Worm (Caenorhabditis elegans): ENCODE measurements around the gene srd-31.

Gene srd-31

DNA sequence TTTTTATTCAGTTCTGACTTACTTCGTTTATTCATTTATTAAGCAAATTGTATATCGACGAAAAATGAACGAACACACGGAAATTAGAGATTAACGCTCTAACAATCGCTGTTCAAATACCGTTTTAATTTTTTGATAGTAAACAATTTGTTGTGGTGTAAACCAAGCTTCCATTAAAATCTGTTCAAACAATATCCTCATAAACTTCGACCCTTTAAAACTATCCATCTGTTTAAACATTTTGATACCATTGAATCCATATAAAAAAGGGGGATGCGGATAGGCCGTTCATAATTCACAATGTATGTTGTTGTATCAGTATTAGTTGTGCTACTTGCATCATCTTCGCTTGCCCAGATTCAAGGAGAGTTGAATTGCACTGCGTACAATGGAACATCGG lies 8.0 kb downstream of the srd-31 start, which contains the start of gene F07C4.6:
F07C4.6 (plus strand) TSS at position 301 of the 400 bp plus-strand sequence.
- no peak for TF ChIP-seq T22C8.4 (GFP tag; IDR thresholded peaks at IDR 0.05)

DNA sequence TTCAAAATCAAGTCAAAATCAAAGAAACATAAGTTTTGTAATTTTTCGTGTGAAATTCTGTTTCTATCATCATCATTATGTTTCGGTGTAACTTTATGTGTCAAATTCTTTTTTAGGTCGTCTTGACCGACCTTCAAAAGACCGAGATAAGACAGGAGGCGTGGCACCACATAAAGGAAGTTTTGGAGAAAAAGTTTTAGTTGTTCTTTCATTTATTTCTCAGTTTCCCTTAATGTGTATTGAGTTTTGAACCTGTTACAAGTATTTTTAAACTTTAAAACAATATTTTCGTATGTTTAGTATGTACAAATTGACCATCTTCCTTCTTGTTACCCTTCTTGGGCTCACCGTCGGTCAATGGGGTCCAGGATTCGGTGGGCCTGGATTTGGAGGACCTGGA lies 9.9 kb downstream of the srd-31 start, which contains the start of gene grsp-4:
grsp-4 (plus strand) TSS at position 301 of the 400 bp plus-strand sequence.
- TF ChIP-seq klf-2 (GFP tag; conservative IDR thresholded peaks at IDR 0.05), result no peak
- no peak for TF ChIP-seq ref-1 (GFP tag; conservative IDR thresholded peaks at IDR 0.05)
- TF ChIP-seq ztf-29 (GFP tag; IDR thresholded peaks at IDR 0.05), result no peak
- TF ChIP-seq tab-1 (GFP tag; IDR thresholded peaks at IDR 0.05), result no peak
- TF ChIP-seq cog-1 (tag; optimal IDR thresholded peaks at IDR 0.05), result no peak
- no peak for TF ChIP-seq T22C8.4 (GFP tag; IDR thresholded peaks at IDR 0.05)
- TF ChIP-seq ztf-23 (GFP tag; IDR thresholded peaks at IDR 0.05), result no peak
- no peak for TF ChIP-seq flt-1 (GFP tag; IDR thresholded peaks at IDR 0.05)
- no peak for TF ChIP-seq med-1 (GFP tag; optimal IDR thresholded peaks at IDR 0.05; ENCODE audit: insufficient read depth)

DNA sequence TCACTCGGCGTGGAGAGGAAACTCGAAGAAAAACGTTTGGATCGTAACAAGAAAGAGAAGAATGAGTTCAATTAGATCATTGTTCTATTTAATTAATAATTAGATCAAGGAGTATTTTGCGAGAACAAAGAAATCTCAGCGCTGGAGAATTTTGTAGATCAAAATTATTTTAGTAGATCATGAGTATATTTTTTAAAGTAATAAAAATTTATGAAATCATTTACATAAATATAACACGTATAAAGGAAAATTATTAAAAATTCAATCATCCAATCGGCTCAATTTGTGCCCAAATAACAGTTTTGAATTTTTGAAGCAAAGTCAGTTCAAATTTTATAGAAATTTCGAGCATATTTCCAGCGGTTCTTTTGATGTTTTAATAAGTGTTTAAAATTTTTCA lies 10.4 kb downstream of the srd-31 start, which contains the start of gene C50E3.13:
C50E3.13 (minus strand) TSS at position 101 of the 400 bp plus-strand sequence.
- no peak for TF ChIP-seq cog-1 (tag; optimal IDR thresholded peaks at IDR 0.05)
- TF ChIP-seq flt-1 (GFP tag; IDR thresholded peaks at IDR 0.05), result no peak
- TF ChIP-seq ztf-23 (GFP tag; IDR thresholded peaks at IDR 0.05), result no peak
- no peak for TF ChIP-seq ztf-29 (GFP tag; IDR thresholded peaks at IDR 0.05)
- TF ChIP-seq tab-1 (GFP tag; IDR thresholded peaks at IDR 0.05), result no peak
- no peak for TF ChIP-seq med-1 (GFP tag; optimal IDR thresholded peaks at IDR 0.05; ENCODE audit: insufficient read depth)
- TF ChIP-seq ref-1 (GFP tag; conservative IDR thresholded peaks at IDR 0.05), result no peak
- no peak for TF ChIP-seq klf-2 (GFP tag; conservative IDR thresholded peaks at IDR 0.05)
- no peak for TF ChIP-seq T22C8.4 (GFP tag; IDR thresholded peaks at IDR 0.05)

DNA sequence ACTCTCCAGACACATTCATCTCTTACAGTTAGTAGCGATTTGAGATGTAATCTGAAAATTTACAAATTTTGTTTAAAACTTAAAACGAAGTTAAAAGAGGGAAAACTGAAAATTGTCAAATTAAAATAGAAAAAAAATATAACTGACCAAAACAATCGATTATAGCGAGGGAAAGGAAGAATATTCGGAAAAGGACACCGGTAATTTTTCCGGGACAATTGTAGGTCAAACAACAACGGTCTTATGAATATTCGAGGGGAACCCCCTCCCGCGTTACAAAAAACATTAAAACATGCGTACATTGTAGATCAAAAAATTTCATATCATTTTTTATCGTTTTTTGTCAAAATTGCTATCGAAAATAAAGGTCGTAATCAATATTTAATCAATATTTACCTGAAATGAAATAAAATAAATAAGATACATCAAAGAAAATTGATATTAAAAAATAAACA lies 12.5 kb downstream of the srd-31 start, which contains the start of gene C50E3.12:
C50E3.12 (minus strand) TSS at position 51 of the 455 bp plus-strand sequence.
- TF ChIP-seq tab-1 (GFP tag; IDR thresholded peaks at IDR 0.05) (no peak), med-1 (GFP tag; optimal IDR thresholded peaks at IDR 0.05; ENCODE audit: insufficient read depth) (no peak), cog-1 (tag; optimal IDR thresholded peaks at IDR 0.05) (no peak), ref-1 (GFP tag; conservative IDR thresholded peaks at IDR 0.05) (no peak), flt-1 (GFP tag; IDR thresholded peaks at IDR 0.05) (no peak), T22C8.4 (GFP tag; IDR thresholded peaks at IDR 0.05) (no peak), klf-2 (GFP tag; conservative IDR thresholded peaks at IDR 0.05) (no peak), ztf-29 (GFP tag; IDR thresholded peaks at IDR 0.05) (no peak), ztf-23 (GFP tag; IDR thresholded peaks at IDR 0.05) (no peak)

DNA sequence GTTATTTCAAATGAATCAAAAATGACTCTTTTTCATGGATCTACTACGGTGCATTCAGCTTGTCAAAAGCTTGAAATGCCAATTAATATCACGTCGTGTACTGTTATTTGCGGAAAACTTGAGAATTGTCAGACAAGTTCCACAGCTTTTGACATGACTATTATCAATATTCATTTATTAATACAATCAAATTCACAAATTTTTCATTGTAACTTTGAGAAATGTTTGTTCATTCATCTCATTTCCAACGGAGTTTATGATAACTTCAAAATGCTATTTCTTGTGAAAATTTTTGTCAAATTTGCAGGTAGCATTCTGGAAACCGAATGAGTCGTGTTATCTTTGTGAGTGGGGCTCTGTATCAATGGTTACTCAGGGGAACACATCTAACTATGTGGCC lies 16.4 kb downstream of the srd-31 start, which contains the start of gene C50E3.15:
C50E3.15 (plus strand) TSS at position 301 of the 400 bp plus-strand sequence.
- TF ChIP-seq klf-2 (GFP tag; conservative IDR thresholded peaks at IDR 0.05), result no peak
- TF ChIP-seq ztf-29 (GFP tag; IDR thresholded peaks at IDR 0.05), result no peak
- TF ChIP-seq ztf-23 (GFP tag; IDR thresholded peaks at IDR 0.05), result no peak
- TF ChIP-seq med-1 (GFP tag; optimal IDR thresholded peaks at IDR 0.05; ENCODE audit: insufficient read depth), result no peak
- TF ChIP-seq T22C8.4 (GFP tag; IDR thresholded peaks at IDR 0.05), result no peak
- no peak for TF ChIP-seq tab-1 (GFP tag; IDR thresholded peaks at IDR 0.05)
- no peak for TF ChIP-seq ref-1 (GFP tag; conservative IDR thresholded peaks at IDR 0.05)
- no peak for TF ChIP-seq flt-1 (GFP tag; IDR thresholded peaks at IDR 0.05)
- TF ChIP-seq cog-1 (tag; optimal IDR thresholded peaks at IDR 0.05), result no peak

DNA sequence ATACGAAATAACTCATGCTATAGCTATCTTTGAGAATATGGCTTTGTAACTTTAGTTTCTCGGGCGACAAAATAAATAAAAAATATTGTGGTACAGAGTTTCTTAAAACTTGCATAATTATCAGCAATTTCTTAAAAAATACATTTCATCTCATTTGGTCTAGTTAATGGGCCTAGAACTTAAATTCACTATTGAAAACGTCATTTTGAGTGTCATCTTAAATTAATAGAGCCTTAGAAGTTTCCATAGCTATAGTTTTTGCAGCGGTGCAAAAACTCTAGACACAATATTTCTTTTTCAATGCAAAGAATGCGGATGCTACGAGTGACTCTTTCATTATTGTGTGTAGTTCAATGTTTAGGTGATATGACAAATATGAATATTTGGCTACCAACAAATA lies 22.5 kb downstream of the srd-31 start, which contains the start of gene clec-215:
clec-215 (plus strand) TSS at position 301 of the 400 bp plus-strand sequence.
- no peak for TF ChIP-seq tab-1 (GFP tag; IDR thresholded peaks at IDR 0.05)
- no peak for TF ChIP-seq med-1 (GFP tag; optimal IDR thresholded peaks at IDR 0.05; ENCODE audit: insufficient read depth)
- no peak for TF ChIP-seq ref-1 (GFP tag; conservative IDR thresholded peaks at IDR 0.05)
- no peak for TF ChIP-seq ztf-23 (GFP tag; IDR thresholded peaks at IDR 0.05)
- TF ChIP-seq klf-2 (GFP tag; conservative IDR thresholded peaks at IDR 0.05), result no peak
- no peak for TF ChIP-seq cog-1 (tag; optimal IDR thresholded peaks at IDR 0.05)
- TF ChIP-seq flt-1 (GFP tag; IDR thresholded peaks at IDR 0.05), result no peak
- no peak for TF ChIP-seq T22C8.4 (GFP tag; IDR thresholded peaks at IDR 0.05)
- no peak for TF ChIP-seq ztf-29 (GFP tag; IDR thresholded peaks at IDR 0.05)

DNA sequence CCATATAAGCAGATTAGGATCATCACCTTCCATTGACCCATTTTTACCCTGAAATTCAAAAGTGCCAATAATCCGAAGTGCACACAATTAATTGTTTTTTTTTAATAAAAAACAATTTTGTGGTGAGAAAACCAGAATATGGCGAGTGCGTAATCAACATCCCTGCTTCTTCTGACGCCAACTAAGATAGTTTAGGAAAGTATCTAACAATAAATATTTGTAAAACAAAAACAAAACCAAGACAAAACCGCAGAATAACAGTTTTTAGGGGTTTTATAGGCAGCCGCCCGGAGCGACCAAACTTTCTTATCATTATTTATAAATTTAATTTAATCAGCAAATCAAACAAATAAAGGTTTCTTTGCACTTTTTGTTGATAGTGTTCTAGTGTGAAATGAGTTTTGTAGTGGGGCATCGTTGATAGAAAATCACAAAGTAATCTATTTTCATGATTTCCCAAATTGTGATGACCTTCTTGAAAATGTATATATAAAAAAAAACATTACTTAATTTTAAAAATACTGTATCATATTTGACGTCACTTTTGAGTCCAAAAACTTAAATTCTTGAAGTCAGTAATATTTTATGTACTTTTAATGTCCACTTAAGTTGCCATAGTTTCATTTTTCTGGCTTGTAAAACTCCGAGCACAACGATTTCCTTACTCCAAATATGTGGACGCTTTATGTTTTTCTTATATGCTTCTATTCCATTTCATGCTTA lies 24.7 kb downstream of the srd-31 start, which contains the start of the genes folt-3 and clec-214:
folt-3 (minus strand) TSS at position 51 of the 723 bp plus-strand sequence.
clec-214 (plus strand) TSS at position 673 of the 723 bp plus-strand sequence.
- no peak for TF ChIP-seq ztf-23 (GFP tag; IDR thresholded peaks at IDR 0.05)
- no peak for TF ChIP-seq ref-1 (GFP tag; conservative IDR thresholded peaks at IDR 0.05)
- TF ChIP-seq flt-1 (GFP tag; IDR thresholded peaks at IDR 0.05), result no peak
- TF ChIP-seq ztf-29 (GFP tag; IDR thresholded peaks at IDR 0.05), result no peak
- TF ChIP-seq T22C8.4 (GFP tag; IDR thresholded peaks at IDR 0.05), result no peak
- no peak for TF ChIP-seq klf-2 (GFP tag; conservative IDR thresholded peaks at IDR 0.05)
- no peak for TF ChIP-seq tab-1 (GFP tag; IDR thresholded peaks at IDR 0.05)
- no peak for TF ChIP-seq cog-1 (tag; optimal IDR thresholded peaks at IDR 0.05)
- no peak for TF ChIP-seq med-1 (GFP tag; optimal IDR thresholded peaks at IDR 0.05; ENCODE audit: insufficient read depth)

DNA sequence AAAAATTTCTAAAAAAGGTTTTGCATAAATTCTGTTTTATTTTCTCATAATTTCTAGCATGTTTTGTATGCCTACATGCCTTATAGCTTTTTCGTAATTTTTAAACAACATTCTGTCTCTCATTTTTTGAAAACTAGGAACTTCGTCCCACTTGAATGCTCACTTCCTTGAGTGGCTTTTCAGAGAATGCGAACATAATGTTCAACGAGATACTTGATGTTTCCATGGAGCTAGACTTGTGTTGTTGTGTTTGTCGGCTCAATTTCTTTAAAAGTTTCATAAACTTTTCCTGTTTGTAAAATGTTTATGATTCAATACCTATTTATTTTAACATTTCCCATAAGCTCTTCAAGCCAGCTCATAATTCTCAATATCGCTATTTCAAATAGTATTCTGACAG lies 29.7 kb downstream of the srd-31 start, which contains the start of gene clec-213:
clec-213 (plus strand) TSS at position 301 of the 400 bp plus-strand sequence.
- TF ChIP-seq ztf-23 (GFP tag; IDR thresholded peaks at IDR 0.05), result no peak
- no peak for TF ChIP-seq med-1 (GFP tag; optimal IDR thresholded peaks at IDR 0.05; ENCODE audit: insufficient read depth)
- TF ChIP-seq flt-1 (GFP tag; IDR thresholded peaks at IDR 0.05), result no peak
- no peak for TF ChIP-seq klf-2 (GFP tag; conservative IDR thresholded peaks at IDR 0.05)
- TF ChIP-seq cog-1 (tag; optimal IDR thresholded peaks at IDR 0.05), result no peak
- no peak for TF ChIP-seq ztf-29 (GFP tag; IDR thresholded peaks at IDR 0.05)
- no peak for TF ChIP-seq ref-1 (GFP tag; conservative IDR thresholded peaks at IDR 0.05)
- no peak for TF ChIP-seq tab-1 (GFP tag; IDR thresholded peaks at IDR 0.05)
- TF ChIP-seq T22C8.4 (GFP tag; IDR thresholded peaks at IDR 0.05), result no peak

DNA sequence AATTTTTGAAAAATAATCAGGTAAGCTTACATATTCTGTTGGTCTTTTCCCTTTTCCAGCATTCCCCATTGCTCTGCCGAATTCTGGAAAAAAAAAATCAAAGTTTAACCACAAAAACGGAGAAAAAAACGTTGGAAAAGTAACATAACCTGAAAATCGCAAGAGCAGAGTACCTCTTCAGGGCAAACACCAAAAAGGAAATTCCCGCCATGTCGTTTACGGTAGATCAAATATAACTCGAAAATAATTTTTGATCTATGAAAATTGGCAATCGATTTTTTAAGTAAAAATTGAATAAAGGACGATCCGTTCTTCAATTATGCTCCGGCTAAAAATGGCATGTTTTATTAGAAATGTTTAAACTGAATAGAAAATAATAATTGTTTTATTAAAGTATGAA lies 31.2 kb downstream of the srd-31 start, which contains the start of gene C50E3.11:
C50E3.11 (minus strand) TSS at position 83 of the 400 bp plus-strand sequence.
- no peak for TF ChIP-seq med-1 (GFP tag; optimal IDR thresholded peaks at IDR 0.05; ENCODE audit: insufficient read depth)
- no peak for TF ChIP-seq ztf-23 (GFP tag; IDR thresholded peaks at IDR 0.05)

Measured in whole organism, midembryonic.